Fruit fly (Drosophila melanogaster) whole organism, embryonic: Measurements from ENCODE around the gene Kal1.
A peak's percentile ranks its signal among the peaks of the same experiment; 100 is the strongest.

Source experiments
- Ada2b ChIP-seq: fragments of 200-800 bp; sonication (Bioruptor generic); IDR thresholded peaks from 2 replicates; pipeline ENCODE4 v1.3.6; 2022; ENCODE audit warnings: missing biosample characterization, missing genetic modification characterization
- Aef1 ChIP-seq: fragments of 200-800 bp; sonication (Bioruptor generic); IDR thresholded peaks from 3 replicates; pipeline ENCODE4 v1.3.6; 2022; ENCODE audit warnings: missing biosample characterization, missing genetic modification characterization
- Asciz ChIP-seq: fragments of 200-800 bp; sonication (Bioruptor generic); optimal IDR thresholded peaks from 2 replicates; lab custom pipeline; 2017; ENCODE audit warnings: missing biosample characterization, mild to moderate bottlenecking, missing genetic modification characterization, missing genetic modification reagents
- Bgb ChIP-seq: fragments of 200-800 bp; sonication (Bioruptor generic); IDR thresholded peaks from 2 replicates; pipeline ENCODE4 v1.3.6; 2022; ENCODE audit warnings: missing biosample characterization, missing genetic modification characterization; ENCODE audit not compliant: partially characterized antibody
- CG11456 ChIP-seq: fragments of 200-800 bp; sonication (Bioruptor generic); IDR thresholded peaks from 3 replicates; pipeline ENCODE4 v1.3.6; 2022; ENCODE audit warnings: missing biosample characterization, missing genetic modification characterization
- CG1233 ChIP-seq: fragments of 200-800 bp; sonication (Bioruptor generic); optimal IDR thresholded peaks from 4 replicates; lab custom pipeline; 2018; ENCODE audit warnings: missing biosample characterization, mild to moderate bottlenecking, missing genetic modification characterization
- CG12744 ChIP-seq: fragments of 200-800 bp; sonication (Bioruptor generic); optimal IDR thresholded peaks from 2 replicates; lab custom pipeline; 2016; ENCODE audit warnings: missing biosample characterization, missing genetic modification characterization
- CG18599 ChIP-seq: fragments of 200-800 bp; sonication (Bioruptor generic); optimal IDR thresholded peaks from 3 replicates; lab custom pipeline; 2017; ENCODE audit warnings: missing biosample characterization, missing genetic modification characterization, mild to moderate bottlenecking, moderate library complexity, missing genetic modification reagents
- CG18619 ChIP-seq: fragments of 200-800 bp; sonication (Bioruptor generic); optimal IDR thresholded peaks from 3 replicates; lab custom pipeline; 2017; ENCODE audit warnings: missing biosample characterization, mild to moderate bottlenecking, missing genetic modification characterization
- CG2129 ChIP-seq: fragments of 200-800 bp; sonication (Bioruptor generic); IDR thresholded peaks from 2 replicates; pipeline ENCODE4 v1.3.6; 2022; ENCODE audit warnings: missing biosample characterization, missing genetic modification characterization; ENCODE audit not compliant: partially characterized antibody
- CG30403 ChIP-seq: fragments of 200-800 bp; sonication (Bioruptor generic); optimal IDR thresholded peaks from 3 replicates; lab custom pipeline; 2016; ENCODE audit warnings: missing biosample characterization, missing genetic modification characterization
- CG32767 ChIP-seq: fragments of 200-800 bp; sonication (Bioruptor generic); IDR thresholded peaks from 2 replicates; pipeline ENCODE4 v1.3.6; 2022; ENCODE audit warnings: missing biosample characterization, missing genetic modification characterization
- CG34376 ChIP-seq: fragments of 200-800 bp; sonication (Bioruptor generic); optimal IDR thresholded peaks from 2 replicates; lab custom pipeline; 2018; ENCODE audit warnings: missing biosample characterization, mild to moderate bottlenecking, missing genetic modification characterization
- CG4820 ChIP-seq: fragments of 200-800 bp; sonication (Bioruptor generic); optimal IDR thresholded peaks from 3 replicates; lab custom pipeline; 2016; ENCODE audit warnings: missing biosample characterization, missing genetic modification characterization
- CG6689 ChIP-seq: fragments of 200-800 bp; sonication (Bioruptor generic); IDR thresholded peaks from 2 replicates; pipeline ENCODE4 v1.3.6; 2022; ENCODE audit warnings: missing biosample characterization, missing genetic modification characterization
- CG7786 ChIP-seq: fragments of 200-800 bp; sonication (Bioruptor generic); optimal IDR thresholded peaks from 2 replicates; lab custom pipeline; 2016; ENCODE audit warnings: missing biosample characterization, missing genetic modification characterization
- CG8359 ChIP-seq: fragments of 200-800 bp; sonication (Bioruptor generic); optimal IDR thresholded peaks from 2 replicates; lab custom pipeline; 2017; ENCODE audit warnings: missing biosample characterization, mild to moderate bottlenecking, missing genetic modification characterization, borderline replicate concordance
- CTCF ChIP-seq: fragments of 200-800 bp; sonication (Bioruptor generic); optimal IDR thresholded peaks from 2 replicates; lab custom pipeline; 2017; ENCODE audit warnings: missing biosample characterization, mild to moderate bottlenecking, missing genetic modification characterization, moderate library complexity
- D ChIP-seq, 2 experiments: fragments of 200-800 bp in 1 of 2; fragments of >200 bp in 1 of 2; sonication (Bioruptor generic) in 1 of 2; optimal IDR thresholded peaks; 2 replicates in 1 of 2; 3 replicates in 1 of 2; lab custom pipeline; 2017; ENCODE audit warnings: mild to moderate bottlenecking in 1 of 2, missing biosample characterization in 1 of 2, missing genetic modification characterization in 1 of 2, missing genetic modification reagents in 1 of 2
- Deaf1 ChIP-seq: fragments of 200-800 bp; optimal IDR thresholded peaks from 3 replicates; lab custom pipeline; 2019; ENCODE audit warnings: missing biosample characterization, mild to moderate bottlenecking, missing genetic modification characterization, moderate library complexity
- GATAe ChIP-seq: fragments of 200-800 bp; sonication (Bioruptor generic); conservative IDR thresholded peaks from 2 replicates; pipeline ENCODE4 v1.3.6; 2022; ENCODE audit warnings: missing biosample characterization, missing genetic modification characterization
- H2.0 ChIP-seq: fragments of 200-800 bp; sonication (Bioruptor generic); IDR thresholded peaks from 2 replicates; pipeline ENCODE4 v1.3.6; 2022; ENCODE audit warnings: missing biosample characterization, missing genetic modification characterization
- HLH54F ChIP-seq: fragments of 200-800 bp; sonication (Bioruptor generic); optimal IDR thresholded peaks from 3 replicates; lab custom pipeline; 2016; ENCODE audit warnings: missing biosample characterization, missing genetic modification characterization
- HmgZ ChIP-seq: fragments of 200-800 bp; sonication (Bioruptor generic); optimal IDR thresholded peaks from 2 replicates; lab custom pipeline; 2018; ENCODE audit warnings: missing biosample characterization, mild to moderate bottlenecking, missing genetic modification characterization
- Lim3 ChIP-seq: fragments of 200-800 bp; sonication (Bioruptor generic); IDR thresholded peaks from 2 replicates; pipeline ENCODE4 v1.3.6; 2022; ENCODE audit warnings: missing biosample characterization, missing genetic modification characterization
- Mad ChIP-seq: fragments of 200-800 bp; sonication (Bioruptor generic); optimal IDR thresholded peaks from 2 replicates; lab custom pipeline; 2016; ENCODE audit warnings: missing biosample characterization, missing genetic modification characterization
- NC2β ChIP-seq: fragments of 200-800 bp; sonication (Bioruptor generic); optimal IDR thresholded peaks from 2 replicates; lab custom pipeline; 2016; ENCODE audit warnings: missing biosample characterization, missing genetic modification characterization
- Optix ChIP-seq: fragments of 200-800 bp; sonication (Bioruptor generic); IDR thresholded peaks from 3 replicates; pipeline ENCODE4 v1.3.6; 2022; ENCODE audit warnings: missing biosample characterization, missing genetic modification characterization
- Usf ChIP-seq: fragments of 200-800 bp; sonication (Bioruptor generic); optimal IDR thresholded peaks from 2 replicates; lab custom pipeline; 2017; ENCODE audit warnings: missing genotype, missing biosample characterization, missing genetic modification characterization
- ap ChIP-seq: fragments of 200-800 bp; sonication (Bioruptor generic); IDR thresholded peaks from 2 replicates; pipeline ENCODE4 v1.3.6; 2022; ENCODE audit warnings: missing biosample characterization, missing genetic modification characterization
- ash1 ChIP-seq: fragments of 200-800 bp; sonication (Bioruptor generic); optimal IDR thresholded peaks from 2 replicates; lab custom pipeline; 2018; ENCODE audit warnings: missing biosample characterization, mild to moderate bottlenecking, missing genetic modification characterization
- cato ChIP-seq: fragments of 200-800 bp; sonication (Bioruptor generic); optimal IDR thresholded peaks from 2 replicates; lab custom pipeline; 2016; ENCODE audit warnings: missing biosample characterization, missing genetic modification characterization, borderline replicate concordance
- chinmo ChIP-seq: fragments of 200-800 bp; sonication (Bioruptor generic); IDR thresholded peaks from 4 replicates; pipeline ENCODE4 v1.3.6; 2022; ENCODE audit warnings: missing biosample characterization, missing genetic modification characterization; ENCODE audit not compliant: partially characterized antibody
- crc ChIP-seq: fragments of 200-800 bp; sonication (Bioruptor generic); optimal IDR thresholded peaks from 2 replicates; lab custom pipeline; 2016; ENCODE audit warnings: missing biosample characterization, missing genetic modification characterization
- dati ChIP-seq: fragments of 200-800 bp; sonication (Bioruptor generic); IDR thresholded peaks from 2 replicates; pipeline ENCODE4 v1.3.6; 2022; ENCODE audit warnings: missing biosample characterization, missing genetic modification characterization
- ken ChIP-seq: fragments of 200-800 bp; sonication (Bioruptor generic); IDR thresholded peaks from 3 replicates; pipeline ENCODE4 v1.3.6; 2022; ENCODE audit warnings: missing biosample characterization, missing genetic modification characterization
- knrl ChIP-seq: fragments of 200-800 bp; sonication (Bioruptor generic); IDR thresholded peaks from 3 replicates; pipeline ENCODE4 v1.3.6; 2022; ENCODE audit warnings: missing biosample characterization, missing genetic modification characterization; ENCODE audit not compliant: partially characterized antibody
- lab ChIP-seq: fragments of 200-800 bp; sonication (Bioruptor generic); optimal IDR thresholded peaks from 3 replicates; lab custom pipeline; 2017; ENCODE audit warnings: missing biosample characterization, missing genetic modification characterization, mild to moderate bottlenecking, moderate library complexity, missing genetic modification reagents
- lbe ChIP-seq: fragments of 200-800 bp; sonication (Bioruptor generic); optimal IDR thresholded peaks from 2 replicates; lab custom pipeline; 2016; ENCODE audit warnings: missing biosample characterization, mild to moderate bottlenecking, missing genetic modification characterization
- luna ChIP-seq: fragments of 200-800 bp; sonication (Bioruptor generic); optimal IDR thresholded peaks from 2 replicates; lab custom pipeline; 2016; ENCODE audit warnings: missing biosample characterization, missing genetic modification characterization
- nerfin-2 ChIP-seq: fragments of 200-800 bp; sonication (Bioruptor generic); IDR thresholded peaks from 2 replicates; pipeline ENCODE4 v1.3.6; 2022; ENCODE audit warnings: missing biosample characterization, missing genetic modification characterization; ENCODE audit not compliant: partially characterized antibody
- odd ChIP-seq: fragments of 200-800 bp; sonication (Bioruptor generic); optimal IDR thresholded peaks from 2 replicates; lab custom pipeline; 2017; ENCODE audit warnings: missing biosample characterization, mild to moderate bottlenecking, missing genetic modification characterization
- p53 ChIP-seq: fragments of 200-800 bp; sonication (Bioruptor generic); optimal IDR thresholded peaks from 2 replicates; lab custom pipeline; 2016; ENCODE audit warnings: missing biosample characterization, missing genetic modification characterization
- pho ChIP-seq: fragments of 200-800 bp; sonication (Bioruptor generic); optimal IDR thresholded peaks from 2 replicates; lab custom pipeline; 2016; ENCODE audit warnings: missing biosample characterization, missing genetic modification characterization
- rib ChIP-seq: fragments of 200-800 bp; sonication (Bioruptor generic); IDR thresholded peaks from 2 replicates; pipeline ENCODE4 v1.3.6; 2022; ENCODE audit warnings: missing biosample characterization, missing genetic modification characterization
- sens ChIP-seq: fragments of 200-800 bp; sonication (Bioruptor generic); peaks from one replicate; lab custom pipeline; 2016; ENCODE audit warnings: missing biosample characterization, missing genetic modification characterization
- sisA ChIP-seq: fragments of 200-800 bp; sonication (Bioruptor generic); IDR thresholded peaks from 2 replicates; pipeline ENCODE4 v1.3.6; 2022; ENCODE audit warnings: missing biosample characterization, missing genetic modification characterization
- so ChIP-seq: fragments of 200-800 bp; sonication (Bioruptor generic); IDR thresholded peaks from 3 replicates; pipeline ENCODE4 v1.3.6; 2022; ENCODE audit warnings: missing biosample characterization, missing genetic modification characterization
- ssp ChIP-seq: fragments of 200-800 bp; sonication (Bioruptor generic); IDR thresholded peaks from 2 replicates; pipeline ENCODE4 v1.3.6; 2022; ENCODE audit warnings: missing biosample characterization, missing genetic modification characterization
- trh ChIP-seq: fragments of 200-800 bp; sonication (Bioruptor generic); optimal IDR thresholded peaks from 2 replicates; lab custom pipeline; 2016; ENCODE audit warnings: missing biosample characterization, missing genetic modification characterization

Kal1 gene

DNA sequence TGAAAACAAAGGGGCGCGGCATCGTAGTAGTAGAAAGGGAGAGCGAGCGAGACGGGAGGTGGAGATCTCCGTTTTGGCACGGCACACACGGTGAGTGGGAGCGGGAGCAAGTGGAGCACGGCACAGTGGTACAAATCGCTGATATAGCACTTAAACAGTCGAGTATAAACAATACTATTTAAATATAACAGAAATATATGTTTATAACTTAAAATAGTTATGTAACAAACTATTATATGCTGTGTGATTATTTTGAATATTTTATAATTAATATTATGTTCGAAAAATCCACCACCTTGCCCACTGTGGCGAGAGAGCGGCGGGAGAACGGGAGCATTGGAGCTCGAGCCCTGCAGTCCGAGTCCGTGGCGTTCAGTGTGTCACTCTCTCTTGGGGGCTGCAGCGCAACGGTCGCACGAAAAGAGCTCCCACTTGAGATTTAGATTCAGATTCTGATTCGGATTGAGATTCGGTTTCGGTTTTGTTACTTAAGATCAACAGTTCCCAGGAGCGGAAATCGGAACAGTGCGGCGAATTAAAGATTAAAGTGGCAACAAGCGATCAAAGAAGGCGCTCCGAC is at the start of gene Kal1 (continued):
- TF ChIP-seq HLH54F (no peak), rib (GFP tag; lab: Robert Waterston, UW) (0 out of 2 replicates have a peak, but pooled peaks have one; percentile 44), Usf (GFP tag; lab: Kevin White, UChicago) (peak; percentile 74), ssp (GFP tag; lab: Robert Waterston, UW) (peak; percentile 76), so (GFP tag; lab: Robert Waterston, UW) (peak; percentile 97), Asciz (peak; percentile 96), ap (GFP tag; lab: Robert Waterston, UW) (peak; percentile 89), CG12744 (GFP tag; lab: Kevin White, UChicago) (no peak), nerfin-2 (GFP tag; lab: Robert Waterston, UW) (no peak), p53 (GFP tag; lab: Kevin White, UChicago) (no peak), D (optimal IDR thresholded peaks at IDR 0.05; lab: Kevin White, UChicago) (no peak), D (GFP tag; optimal IDR thresholded peaks at IDR 0.05; lab: Kevin White, UChicago) (peak; percentile 97), pho (GFP tag; lab: Kevin White, UChicago) (no peak), knrl (GFP tag; lab: Robert Waterston, UW) (0 out of 3 replicates have a peak, but pooled peaks have one; percentile 38), crc (GFP tag; lab: Kevin White, UChicago) (no peak), sens (peak; percentile 96), CG18599 (GFP tag; lab: Kevin White, UChicago) (peak; percentile 92), cato (GFP tag; lab: Kevin White, UChicago) (peak; percentile 78), CG7786 (GFP tag; lab: Kevin White, UChicago) (no peak), lab (GFP tag; lab: Kevin White, UChicago) (peak; percentile 96), H2.0 (GFP tag; lab: Robert Waterston, UW) (peak; percentile 90), ken (GFP tag; lab: Robert Waterston, UW) (peak; percentile 90), Ada2b (GFP tag; lab: Robert Waterston, UW) (peak; percentile 90), NC2β (no peak), lbe (GFP tag; lab: Kevin White, UChicago) (peak; percentile 96), Aef1 (GFP tag; lab: Robert Waterston, UW) (peak; percentile 82), chinmo (0 out of 4 replicates have a peak, but pooled peaks have one; percentile 44), odd (GFP tag; lab: Kevin White, UChicago) (peak; percentile 94), trh (peak; percentile 52), CG18619 (GFP tag; lab: Kevin White, UChicago) (peak; percentile 81), CG32767 (GFP tag; lab: Robert Waterston, UW) (peak; percentile 95), CG34376 (GFP tag; lab: Kevin White, UChicago) (peak; percentile 6), CTCF (GFP tag; lab: Kevin White, UChicago) (peak; percentile 67), HmgZ (tag; lab: Kevin White, UChicago) (peak; percentile 81), CG1233 (GFP tag; lab: Kevin White, UChicago) (peak; percentile 83), CG2129 (no peak), Optix (peak; percentile 90), sisA (GFP tag; lab: Robert Waterston, UW) (peak; percentile 90), dati (GFP tag; lab: Robert Waterston, UW) (peak; percentile 51; the same call in 1 of the 2 replicates), ash1 (GFP tag; lab: Kevin White, UChicago) (no peak), CG4820 (GFP tag; lab: Kevin White, UChicago) (peak; percentile 88), GATAe (0 out of 2 replicates have a peak, but pooled peaks have one; percentile 20), Bgb (GFP tag; lab: Robert Waterston, UW) (no peak), luna (no peak), CG8359 (peak; percentile 81), Deaf1 (tag; lab: Kevin White, UChicago) (peak; percentile 71), CG6689 (peak; percentile 91), Mad (GFP tag; lab: Kevin White, UChicago) (peak; percentile 22), Lim3 (GFP tag; lab: Robert Waterston, UW) (peak; percentile 62), CG11456 (peak; percentile 69; the same call in 1 of the 3 replicates), CG30403 (GFP tag; lab: Kevin White, UChicago) (peak; percentile 88)
